Fruit fly (Drosophila melanogaster) whole organism, embryonic: ENCODE measurements around the gene CG32344.

Experiments
- Aef1 ChIP-seq: fragments of 200-800 bp; sonication (Bioruptor generic); IDR thresholded peaks from 3 replicates; pipeline ENCODE4 v1.3.6; 2022; ENCODE audit warnings: missing biosample characterization, missing genetic modification characterization
- CG11560 ChIP-seq: fragments of 200-800 bp; sonication (Bioruptor generic); IDR thresholded peaks from 3 replicates; pipeline ENCODE4 v1.3.6; 2022; ENCODE audit warnings: missing biosample characterization, missing genetic modification characterization
- CG12236 ChIP-seq: fragments of 200-800 bp; sonication (Bioruptor generic); optimal IDR thresholded peaks from 2 replicates; lab custom pipeline; 2016; ENCODE audit warnings: missing biosample characterization, missing genetic modification characterization
- CG13894 ChIP-seq: fragments of 200-800 bp; sonication (Bioruptor generic); optimal IDR thresholded peaks from 3 replicates; lab custom pipeline; 2018; ENCODE audit warnings: missing biosample characterization, mild to moderate bottlenecking, missing genetic modification characterization, moderate library complexity
- CG17568 ChIP-seq: fragments of 200-800 bp; sonication (Bioruptor generic); optimal IDR thresholded peaks from 2 replicates; lab custom pipeline; 2018; ENCODE audit warnings: missing biosample characterization, mild to moderate bottlenecking, missing genetic modification characterization, moderate library complexity
- CG2199 ChIP-seq: fragments of 200-800 bp; sonication (Bioruptor generic); IDR thresholded peaks from 3 replicates; pipeline ENCODE4 v1.3.6; 2022; ENCODE audit warnings: missing biosample characterization, missing genetic modification characterization
- CG32532 ChIP-seq: fragments of 200-800 bp; sonication (Bioruptor generic); IDR thresholded peaks from 2 replicates; pipeline ENCODE4 v1.3.6; 2022; ENCODE audit warnings: missing biosample characterization, missing genetic modification characterization
- CG34376 ChIP-seq: fragments of 200-800 bp; sonication (Bioruptor generic); optimal IDR thresholded peaks from 2 replicates; lab custom pipeline; 2018; ENCODE audit warnings: missing biosample characterization, mild to moderate bottlenecking, missing genetic modification characterization
- CG3726 ChIP-seq: fragments of 200-800 bp; sonication (Bioruptor generic); IDR thresholded peaks from 3 replicates; pipeline ENCODE4, ENCODE4 v1.3.6; 2022; ENCODE audit warnings: missing biosample characterization, missing genetic modification characterization
- CG4854 ChIP-seq: fragments of 200-800 bp; sonication (Bioruptor generic); optimal IDR thresholded peaks from 2 replicates; lab custom pipeline; 2016; ENCODE audit warnings: missing biosample characterization, missing genetic modification characterization, inconsistent platforms
- CG6813 ChIP-seq: fragments of 200-800 bp; sonication (Bioruptor generic); optimal IDR thresholded peaks from 2 replicates; lab custom pipeline; 2017; ENCODE audit warnings: missing biosample characterization, missing genetic modification characterization, mild to moderate bottlenecking, moderate library complexity, missing genetic modification reagents
- CG6854 ChIP-seq: fragments of 200-800 bp; sonication (Bioruptor generic); optimal IDR thresholded peaks from 3 replicates; lab custom pipeline; 2017; ENCODE audit warnings: missing biosample characterization, mild to moderate bottlenecking, missing genetic modification characterization
- CG9797 ChIP-seq: fragments of 200-800 bp; sonication (Bioruptor generic); optimal IDR thresholded peaks from 3 replicates; lab custom pipeline; 2018; ENCODE audit warnings: missing biosample characterization, mild to moderate bottlenecking, missing genetic modification characterization
- CG9817 ChIP-seq: fragments of 200-800 bp; sonication (Bioruptor generic); optimal IDR thresholded peaks from 2 replicates; lab custom pipeline; 2018; ENCODE audit warnings: missing biosample characterization, mild to moderate bottlenecking, missing genetic modification characterization, moderate library complexity
- D19A ChIP-seq: fragments of 200-800 bp; optimal IDR thresholded peaks from 3 replicates; lab custom pipeline; 2019; ENCODE audit warnings: missing biosample characterization, mild to moderate bottlenecking, missing genetic modification characterization, moderate library complexity
- E2f1 ChIP-seq: fragments of 200-800 bp; sonication (Bioruptor generic); IDR thresholded peaks from 2 replicates; pipeline ENCODE4 v1.3.6; 2022; ENCODE audit warnings: missing biosample characterization, missing genetic modification characterization
- Eip74EF ChIP-seq, 2 experiments: fragments of 200-800 bp in 1 of 2; fragments of >200 bp in 1 of 2; sonication (Bioruptor generic) in 1 of 2; optimal IDR thresholded peaks; 2 replicates each; lab custom pipeline; 2017 to 2019; ENCODE audit warnings: missing biosample characterization in 2 of 2, missing genetic modification characterization in 2 of 2, mild to moderate bottlenecking in 1 of 2, moderate library complexity in 1 of 2
- Fer1 ChIP-seq: fragments of 200-800 bp; sonication (Bioruptor generic); optimal IDR thresholded peaks from 2 replicates; lab custom pipeline; 2017; ENCODE audit warnings: missing biosample characterization, mild to moderate bottlenecking, missing genetic modification characterization
- Fer3 ChIP-seq: fragments of 200-800 bp; sonication (Bioruptor generic); optimal IDR thresholded peaks from 2 replicates; lab custom pipeline; 2018; ENCODE audit warnings: missing biosample characterization, mild to moderate bottlenecking, missing genetic modification characterization, moderate library complexity
- HHEX ChIP-seq: fragments of 200-800 bp; sonication (Bioruptor generic); optimal IDR thresholded peaks from 3 replicates; lab custom pipeline; 2017; ENCODE audit warnings: missing biosample characterization, mild to moderate bottlenecking, missing genetic modification characterization, missing genetic modification reagents
- Mrtf ChIP-seq: fragments of 200-800 bp; sonication (Bioruptor generic); IDR thresholded peaks from 3 replicates; pipeline ENCODE4 v1.3.6; 2022; ENCODE audit warnings: missing biosample characterization, missing genetic modification characterization
- NK7.1 ChIP-seq: fragments of 200-800 bp; sonication (Bioruptor generic); optimal IDR thresholded peaks from 3 replicates; lab custom pipeline; 2016; ENCODE audit warnings: missing biosample characterization, missing genetic modification characterization
- NfI ChIP-seq: fragments of 200-800 bp; sonication (Bioruptor generic); optimal IDR thresholded peaks from 3 replicates; lab custom pipeline; 2018; ENCODE audit warnings: missing biosample characterization, mild to moderate bottlenecking, missing genetic modification characterization, moderate library complexity
- Ravus ChIP-seq: fragments of 200-800 bp; sonication (Bioruptor generic); IDR thresholded peaks from 2 replicates; pipeline ENCODE4 v1.3.6; 2022; ENCODE audit warnings: missing biosample characterization, missing genetic modification characterization
- Six4 ChIP-seq: fragments of 200-800 bp; sonication (Bioruptor generic); optimal IDR thresholded peaks from 2 replicates; lab custom pipeline; 2016; ENCODE audit warnings: missing biosample characterization, missing genetic modification characterization
- Sry-δ ChIP-seq: fragments of 200-800 bp; sonication (Bioruptor generic); optimal IDR thresholded peaks from 2 replicates; lab custom pipeline; 2016; ENCODE audit warnings: missing biosample characterization, missing genetic modification characterization
- Ssrp ChIP-seq: fragments of 200-800 bp; sonication (Bioruptor generic); optimal IDR thresholded peaks from 2 replicates; lab custom pipeline; 2018; ENCODE audit warnings: missing biosample characterization, mild to moderate bottlenecking, missing genetic modification characterization, moderate library complexity
- Stat92E ChIP-seq, 3 experiments: fragments of >200 bp in 2 of 3; fragments of 200-800 bp in 1 of 3; sonication (Bioruptor generic) in 1 of 3; optimal IDR thresholded peaks; 2 replicates each; lab custom pipeline; 2017 to 2019; ENCODE audit warnings: missing biosample characterization in 3 of 3, missing genetic modification characterization in 3 of 3, mild to moderate bottlenecking in 1 of 3, moderate library complexity in 1 of 3
- al ChIP-seq: fragments of 200-800 bp; sonication (Bioruptor generic); IDR thresholded peaks from 2 replicates; pipeline ENCODE4 v1.3.6; 2022; ENCODE audit warnings: missing biosample characterization, missing genetic modification characterization
- crp ChIP-seq, 2 experiments: fragments of 200-800 bp; sonication (Bioruptor generic); optimal IDR thresholded peaks; 2 replicates in 1 of 2; 3 replicates in 1 of 2; lab custom pipeline; 2017; ENCODE audit warnings: missing biosample characterization in 2 of 2, missing genetic modification characterization in 2 of 2, mild to moderate bottlenecking in 1 of 2, moderate library complexity in 1 of 2
- inv ChIP-seq: fragments of 200-800 bp; sonication (Bioruptor generic); IDR thresholded peaks from 2 replicates; pipeline ENCODE4 v1.3.6; 2022; ENCODE audit warnings: missing biosample characterization, missing genetic modification characterization; ENCODE audit not compliant: partially characterized antibody
- jumu ChIP-seq: fragments of 200-800 bp; sonication (Bioruptor generic); optimal IDR thresholded peaks from 3 replicates; lab custom pipeline; 2016; ENCODE audit warnings: missing biosample characterization, missing genetic modification characterization
- pb ChIP-seq: fragments of 200-800 bp; sonication (Bioruptor generic); optimal IDR thresholded peaks from 3 replicates; lab custom pipeline; 2016; ENCODE audit warnings: missing biosample characterization, missing genetic modification characterization
- peb ChIP-seq: fragments of 200-800 bp; sonication (Bioruptor generic); IDR thresholded peaks from 2 replicates; pipeline ENCODE4 v1.3.6; 2022; ENCODE audit warnings: missing biosample characterization, missing genetic modification characterization
- pfk ChIP-seq: fragments of 200-800 bp; sonication (Bioruptor generic); optimal IDR thresholded peaks from 2 replicates; lab custom pipeline; 2018; ENCODE audit warnings: missing biosample characterization, mild to moderate bottlenecking, missing genetic modification characterization, moderate library complexity
- pzg ChIP-seq: fragments of 200-800 bp; sonication (Bioruptor generic); optimal IDR thresholded peaks from 3 replicates; lab custom pipeline; 2018; ENCODE audit warnings: missing biosample characterization, mild to moderate bottlenecking, missing genetic modification characterization, moderate library complexity
- ranshi ChIP-seq: fragments of 200-800 bp; sonication (Bioruptor generic); IDR thresholded peaks from 2 replicates; pipeline ENCODE4 v1.3.6; 2022; ENCODE audit warnings: missing biosample characterization, missing genetic modification characterization
- ro ChIP-seq: fragments of 200-800 bp; sonication (Bioruptor generic); IDR thresholded peaks from 2 replicates; pipeline ENCODE4 v1.3.6; 2022; ENCODE audit warnings: missing biosample characterization, missing genetic modification characterization
- salm ChIP-seq: fragments of 200-800 bp; sonication (Bioruptor generic); optimal IDR thresholded peaks from 2 replicates; lab custom pipeline; 2018; ENCODE audit warnings: missing biosample characterization, mild to moderate bottlenecking, missing genetic modification characterization
- sna ChIP-seq: fragments of 200-800 bp; sonication (Bioruptor generic); IDR thresholded peaks from 2 replicates; pipeline ENCODE4 v1.3.6; 2022; ENCODE audit warnings: missing biosample characterization, missing genetic modification characterization; ENCODE audit not compliant: partially characterized antibody
- sug ChIP-seq: fragments of 200-800 bp; optimal IDR thresholded peaks from 2 replicates; lab custom pipeline; 2019; ENCODE audit warnings: missing biosample characterization, mild to moderate bottlenecking, missing genetic modification characterization, moderate library complexity
- tap ChIP-seq: fragments of 200-800 bp; optimal IDR thresholded peaks from 3 replicates; lab custom pipeline; 2019; ENCODE audit warnings: missing biosample characterization, mild to moderate bottlenecking, missing genetic modification characterization, moderate library complexity
- trem ChIP-seq: fragments of 200-800 bp; optimal IDR thresholded peaks from 3 replicates; lab custom pipeline; 2019; ENCODE audit warnings: missing biosample characterization, mild to moderate bottlenecking, missing genetic modification characterization, moderate library complexity
- usp ChIP-seq: fragments of >200 bp; optimal IDR thresholded peaks from 2 replicates; lab custom pipeline; 2017; ENCODE audit warnings: missing biosample characterization, missing genetic modification characterization
- vnd ChIP-seq: fragments of 200-800 bp; sonication (Bioruptor generic); IDR thresholded peaks from 3 replicates; pipeline ENCODE4 v1.3.6; 2022; ENCODE audit warnings: missing biosample characterization, missing genetic modification characterization; ENCODE audit not compliant: partially characterized antibody
- z ChIP-seq: fragments of 200-800 bp; sonication (Bioruptor generic); IDR thresholded peaks from 3 replicates; pipeline ENCODE4 v1.3.6; 2022; ENCODE audit warnings: missing biosample characterization, missing genetic modification characterization

CG32344 gene

dm6 chr3L:331842-332802 lies 7.6 kb upstream of the CG32344 start, which contains the start of gene mthl9 (continued):
- TF ChIP-seq peb (GFP tag; lab: Robert Waterston, UW) (no peak), usp (no peak), ranshi (GFP tag; lab: Robert Waterston, UW) (no peak; the same call in 1 of the 2 replicates), HHEX (GFP tag; lab: Kevin White, UChicago) (no peak), z (GFP tag; lab: Robert Waterston, UW) (no peak), pb (GFP tag; lab: Kevin White, UChicago) (no peak), CG11560 (no peak), CG17568 (no peak), Ravus (GFP tag; lab: Robert Waterston, UW) (no peak), Six4 (GFP tag; lab: Kevin White, UChicago) (no peak), NK7.1 (no peak), pfk (no peak), tap (tag; lab: Kevin White, UChicago) (peak; percentile 11), CG9817 (no peak), Mrtf (GFP tag; lab: Robert Waterston, UW) (no peak), CG2199 (no peak)
- TF ChIP-seq, all 482 proteins: peak for 107

dm6 chr3L:329153-329698 lies 4.7 kb upstream of the CG32344 start:
- no peak for TF ChIP-seq crp (GFP tag; optimal IDR thresholded peaks at IDR 0.05; lab: Kevin White, UChicago)
- no peak for TF ChIP-seq CG2199
- no peak for TF ChIP-seq Six4 (GFP tag; lab: Kevin White, UChicago)
- no peak for TF ChIP-seq Stat92E (GFP tag; optimal IDR thresholded peaks at IDR 0.05; lab: Kevin White, UChicago)
- no peak for TF ChIP-seq CG17568
- TF ChIP-seq CG6854 (GFP tag; lab: Kevin White, UChicago), result no peak
- peak; percentile 74 for TF ChIP-seq CG34376 (GFP tag; lab: Kevin White, UChicago)
- peak; percentile 25 for TF ChIP-seq sug (tag; lab: Kevin White, UChicago)
- TF ChIP-seq CG3726 (GFP tag; lab: Robert Waterston, UW), result no peak
- no peak for TF ChIP-seq jumu (GFP tag; lab: Kevin White, UChicago)
- TF ChIP-seq Ssrp (tag; lab: Kevin White, UChicago), result no peak
- TF ChIP-seq CG9797 (GFP tag; lab: Kevin White, UChicago), result peak; percentile 18
- no peak for TF ChIP-seq CG32532 (GFP tag; lab: Robert Waterston, UW)
- TF ChIP-seq tap (tag; lab: Kevin White, UChicago), result no peak
- no peak for TF ChIP-seq E2f1
- TF ChIP-seq trem (tag; lab: Kevin White, UChicago), result no peak
- peak; percentile 47; the same call in 2 of the 3 replicates for TF ChIP-seq vnd (GFP tag; lab: Robert Waterston, UW)
- TF ChIP-seq CG13894 (tag; lab: Kevin White, UChicago), result peak; percentile 69
- TF ChIP-seq Fer3 (tag; lab: Kevin White, UChicago), result peak; percentile 26
- peak; percentile 18 for TF ChIP-seq salm (tag; lab: Kevin White, UChicago)
- no peak for TF ChIP-seq Aef1 (GFP tag; lab: Robert Waterston, UW)
- no peak for TF ChIP-seq inv (GFP tag; lab: Robert Waterston, UW)
- TF ChIP-seq pzg (GFP tag; lab: Kevin White, UChicago), result peak; percentile 39
- no peak for TF ChIP-seq ro (GFP tag; lab: Robert Waterston, UW)
- peak; percentile 43 for TF ChIP-seq NfI
- TF ChIP-seq CG6813 (GFP tag; lab: Kevin White, UChicago), result no peak
- TF ChIP-seq al (GFP tag; lab: Robert Waterston, UW), result no peak
- TF ChIP-seq Sry-δ (GFP tag; lab: Kevin White, UChicago), result peak; percentile 41
- no peak for TF ChIP-seq Eip74EF (GFP tag; optimal IDR thresholded peaks at IDR 0.05; lab: Kevin White, UChicago)
- TF ChIP-seq CG4854 (GFP tag; lab: Kevin White, UChicago), result no peak
- TF ChIP-seq Fer1 (GFP tag; lab: Kevin White, UChicago), result peak; percentile 52
- TF ChIP-seq CG12236 (GFP tag; lab: Kevin White, UChicago), result no peak
- no peak for TF ChIP-seq D19A (tag; lab: Kevin White, UChicago)
- 0 out of 2 replicates have a peak, but pooled peaks have one; percentile 42 for TF ChIP-seq sna (GFP tag; lab: Robert Waterston, UW)
